Worm (Caenorhabditis elegans): ENCODE measurements around the gene pam-1.

DNA sequence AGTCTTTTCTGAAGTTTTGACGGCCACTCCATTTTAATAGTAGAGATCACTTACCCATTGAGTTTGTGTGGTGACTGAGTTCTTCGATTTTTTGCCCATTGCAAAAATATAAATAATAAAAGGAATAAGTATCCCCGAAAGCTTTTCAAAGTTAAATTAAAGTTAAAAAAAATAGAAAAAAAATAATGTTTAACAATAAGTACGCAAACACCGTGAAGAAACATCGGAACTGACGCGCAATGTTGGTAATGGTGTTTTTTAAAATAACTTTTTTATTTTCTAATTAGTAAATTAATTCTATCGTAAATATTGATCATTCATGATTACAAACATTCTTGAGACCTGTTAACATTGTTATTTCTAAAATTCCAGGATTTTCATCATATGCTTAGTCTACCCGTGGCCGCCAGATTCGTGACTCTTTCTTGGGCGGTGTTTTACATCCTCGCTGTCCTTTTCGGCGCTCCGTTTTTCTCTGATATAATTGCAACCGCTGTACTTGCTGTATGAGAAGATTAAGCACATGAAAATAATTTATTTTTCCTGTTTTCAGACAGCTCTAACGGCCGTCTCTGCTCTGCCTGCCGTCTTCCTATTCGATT is 5.8 kb upstream of the pam-1 start, which contains the start of the genes F49E8.7, F49E8.8 and nprl-2:
- TF ChIP-seq mdl-1 (tag; optimal IDR thresholded peaks at IDR 0.05) (no peak), mbf-1 (tag; optimal IDR thresholded peaks at IDR 0.05) (no peak), ztf-4 (tag; optimal IDR thresholded peaks at IDR 0.05) (no peak)

All from whole organism, L2 larva.